Fruit fly (Drosophila melanogaster) whole organism, pupa: ENCODE results near the gene CG43181.
A peak's percentile ranks its signal among the peaks of the same experiment; 100 is the strongest.

Experiments
- CG10348 ChIP-seq: fragments of 200-800 bp; sonication (Bioruptor generic); IDR thresholded peaks from 2 replicates; pipeline ENCODE4 v1.3.6; 2022; ENCODE audit warnings: missing biosample characterization, missing genetic modification characterization
- CG12605 ChIP-seq: fragments of 200-800 bp; sonication (Bioruptor generic); IDR thresholded peaks from 2 replicates; pipeline ENCODE4 v1.3.6; 2022; ENCODE audit warnings: missing biosample characterization, missing genetic modification characterization
- CG13204 ChIP-seq: fragments of 200-800 bp; sonication (Bioruptor generic); optimal IDR thresholded peaks from 2 replicates; lab custom pipeline; 2018; ENCODE audit warnings: missing biosample characterization, mild to moderate bottlenecking, missing genetic modification characterization, moderate library complexity
- CG14655 ChIP-seq: fragments of 200-800 bp; sonication (Bioruptor generic); optimal IDR thresholded peaks from 3 replicates; lab custom pipeline; 2017; ENCODE audit warnings: mild to moderate bottlenecking, missing biosample characterization, missing genetic modification reagents, missing genetic modification characterization
- CG15710 ChIP-seq: fragments of 200-800 bp; sonication (Bioruptor generic); optimal IDR thresholded peaks from 2 replicates; lab custom pipeline; 2018; ENCODE audit warnings: missing biosample characterization, mild to moderate bottlenecking, missing genetic modification characterization, moderate library complexity
- CG17806 ChIP-seq: fragments of 200-800 bp; sonication (Bioruptor generic); optimal IDR thresholded peaks from 2 replicates; lab custom pipeline; 2018; ENCODE audit warnings: missing biosample characterization, mild to moderate bottlenecking, missing genetic modification characterization, moderate library complexity
- CG32121 ChIP-seq: fragments of 200-800 bp; sonication (Bioruptor generic); IDR thresholded peaks from 2 replicates; pipeline ENCODE4 v1.3.6; 2022; ENCODE audit warnings: missing biosample characterization, missing genetic modification characterization
- CG34367 ChIP-seq: fragments of 200-800 bp; sonication (Bioruptor generic); optimal IDR thresholded peaks from 2 replicates; lab custom pipeline; 2018; ENCODE audit warnings: missing biosample characterization, mild to moderate bottlenecking, missing genetic modification characterization
- CG4496 ChIP-seq: fragments of 200-800 bp; sonication (Bioruptor generic); IDR thresholded peaks from 3 replicates; pipeline ENCODE4 v1.3.6; 2022; ENCODE audit warnings: missing biosample characterization, missing genetic modification characterization
- CG8159 ChIP-seq: fragments of 200-800 bp; sonication (Bioruptor generic); optimal IDR thresholded peaks from 3 replicates; lab custom pipeline; 2018; ENCODE audit warnings: missing biosample characterization, mild to moderate bottlenecking, missing genetic modification characterization, moderate library complexity
- CG8301 ChIP-seq: fragments of 200-800 bp; sonication (Bioruptor generic); optimal IDR thresholded peaks from 2 replicates; lab custom pipeline; 2018; ENCODE audit warnings: missing biosample characterization, mild to moderate bottlenecking, missing genetic modification characterization
- CG9948 ChIP-seq: fragments of 200-800 bp; sonication (Bioruptor generic); optimal IDR thresholded peaks from 2 replicates; lab custom pipeline; 2018; ENCODE audit warnings: missing biosample characterization, mild to moderate bottlenecking, missing genetic modification characterization, moderate library complexity
- D1 ChIP-seq: fragments of 200-800 bp; sonication (Bioruptor generic); optimal IDR thresholded peaks from 2 replicates; lab custom pipeline; 2018; ENCODE audit warnings: missing biosample characterization, mild to moderate bottlenecking, missing genetic modification characterization, moderate library complexity
- EcR ChIP-seq: fragments of 200-800 bp; sonication (Bioruptor generic); optimal IDR thresholded peaks from 3 replicates; lab custom pipeline; 2019; ENCODE audit warnings: missing biosample characterization, missing genetic modification characterization, mild to moderate bottlenecking, moderate library complexity, missing genetic modification reagents
- Ets98B ChIP-seq: fragments of 200-800 bp; sonication (Bioruptor generic); IDR thresholded peaks from 2 replicates; pipeline ENCODE4 v1.3.6; 2022; ENCODE audit warnings: missing biosample characterization, missing genetic modification characterization
- Pif1A ChIP-seq: fragments of 200-800 bp; sonication (Bioruptor generic); optimal IDR thresholded peaks from 3 replicates; lab custom pipeline; 2016; ENCODE audit warnings: missing biosample characterization, missing genetic modification characterization
- Pif1B ChIP-seq: fragments of 200-800 bp; sonication (Bioruptor generic); optimal IDR thresholded peaks from 3 replicates; lab custom pipeline; 2016; ENCODE audit warnings: missing biosample characterization, missing genetic modification characterization
- Snoo ChIP-seq: fragments of 200-800 bp; sonication (Bioruptor generic); optimal IDR thresholded peaks from 3 replicates; lab custom pipeline; 2017; ENCODE audit warnings: missing biosample characterization, mild to moderate bottlenecking, missing genetic modification characterization, inconsistent platforms
- fd96Ca ChIP-seq: fragments of 200-800 bp; sonication (Bioruptor generic); IDR thresholded peaks from 3 replicates; pipeline ENCODE4 v1.3.6; 2022; ENCODE audit warnings: missing biosample characterization, missing genetic modification characterization
- gl ChIP-seq: fragments of 200-800 bp; sonication (Bioruptor generic); optimal IDR thresholded peaks from 2 replicates; lab custom pipeline; 2018; ENCODE audit warnings: missing biosample characterization, mild to moderate bottlenecking, missing genetic modification characterization
- rn ChIP-seq: fragments of 200-800 bp; sonication (Bioruptor generic); IDR thresholded peaks from 2 replicates; pipeline ENCODE4 v1.3.6; 2022; ENCODE audit warnings: missing biosample characterization, missing genetic modification characterization

The CG43181 gene

dm6 chrX:342422-343169 is 7.8 kb upstream of the CG43181 start:
- no peak for TF ChIP-seq gl (tag; lab: Kevin White, UChicago)
- no peak; the same call in 1 of the 2 replicates for TF ChIP-seq Ets98B (GFP tag; lab: Robert Waterston, UW)
- TF ChIP-seq CG9948 (tag; lab: Kevin White, UChicago): peak; percentile 63
- TF ChIP-seq EcR (GFP tag; lab: Kevin White, UChicago): peak; percentile 34
- TF ChIP-seq CG8159 (tag; lab: Kevin White, UChicago): peak; percentile 83
- TF ChIP-seq CG17806 (tag; lab: Kevin White, UChicago): peak; percentile 74
- peak; percentile 6 for TF ChIP-seq Snoo (tag; lab: Kevin White, UChicago)
- no peak for TF ChIP-seq rn (GFP tag; lab: Robert Waterston, UW)
- no peak for TF ChIP-seq CG10348 (GFP tag; lab: Robert Waterston, UW)
- peak; percentile 48 for TF ChIP-seq D1
- TF ChIP-seq CG12605 (GFP tag; lab: Robert Waterston, UW): 0 out of 2 replicates have a peak, but pooled peaks have one; percentile 8
- no peak for TF ChIP-seq fd96Ca (GFP tag; lab: Robert Waterston, UW)
- TF ChIP-seq CG4496 (GFP tag; lab: Robert Waterston, UW): 0 out of 3 replicates have a peak, but pooled peaks have one; percentile 19
- TF ChIP-seq CG34367 (tag; lab: Kevin White, UChicago): peak; percentile 54
- peak; percentile 70 for TF ChIP-seq CG15710 (tag; lab: Kevin White, UChicago)
- TF ChIP-seq Pif1A (GFP tag; lab: Kevin White, UChicago): peak; percentile 31
- TF ChIP-seq Pif1B (GFP tag; lab: Kevin White, UChicago): peak; percentile 54
- no peak for TF ChIP-seq CG13204 (GFP tag; lab: Kevin White, UChicago)
- TF ChIP-seq CG14655 (GFP tag; lab: Kevin White, UChicago): peak; percentile 48
- TF ChIP-seq CG32121 (GFP tag; lab: Robert Waterston, UW): peak; percentile 52
- peak; percentile 33 for TF ChIP-seq CG8301 (tag; lab: Kevin White, UChicago)

- peak; percentile 88 for TF ChIP-seq CG32121 (GFP tag; lab: Robert Waterston, UW)
- TF ChIP-seq Ets98B (GFP tag; lab: Robert Waterston, UW): peak; percentile 92
- peak; percentile 80 for TF ChIP-seq CG34367 (tag; lab: Kevin White, UChicago)
- peak; percentile 82 for TF ChIP-seq Pif1A (GFP tag; lab: Kevin White, UChicago)
- TF ChIP-seq D1: peak; percentile 75
- peak; percentile 78 for TF ChIP-seq Pif1B (GFP tag; lab: Kevin White, UChicago)
- TF ChIP-seq Snoo (tag; lab: Kevin White, UChicago): peak; percentile 31
- TF ChIP-seq CG15710 (tag; lab: Kevin White, UChicago): peak; percentile 88
- TF ChIP-seq CG8159 (tag; lab: Kevin White, UChicago): peak; percentile 87
- peak; percentile 84 for TF ChIP-seq CG9948 (tag; lab: Kevin White, UChicago)
- peak; percentile 92 for TF ChIP-seq CG8301 (tag; lab: Kevin White, UChicago)
- TF ChIP-seq CG4496 (GFP tag; lab: Robert Waterston, UW): peak; percentile 95
- peak; percentile 85 for TF ChIP-seq CG17806 (tag; lab: Kevin White, UChicago)
- peak; percentile 61; the same call in 2 of the 3 replicates for TF ChIP-seq fd96Ca (GFP tag; lab: Robert Waterston, UW)
- peak; percentile 84 for TF ChIP-seq CG12605 (GFP tag; lab: Robert Waterston, UW)
- peak; percentile 53 for TF ChIP-seq CG13204 (GFP tag; lab: Kevin White, UChicago)
- peak; percentile 53; the same call in 1 of the 2 replicates for TF ChIP-seq rn (GFP tag; lab: Robert Waterston, UW)
- peak; percentile 63 for TF ChIP-seq EcR (GFP tag; lab: Kevin White, UChicago)
- TF ChIP-seq CG10348 (GFP tag; lab: Robert Waterston, UW): peak; percentile 42; the same call in 1 of the 2 replicates
- peak; percentile 74 for TF ChIP-seq gl (tag; lab: Kevin White, UChicago)
- peak; percentile 93 for TF ChIP-seq CG14655 (GFP tag; lab: Kevin White, UChicago)
These were observed 5.1 kb upstream of the CG43181 start for dm6 chrX:345246-345645.

- TF ChIP-seq CG13204 (GFP tag; lab: Kevin White, UChicago) (no peak), CG14655 (GFP tag; lab: Kevin White, UChicago) (no peak), CG12605 (GFP tag; lab: Robert Waterston, UW) (no peak), Ets98B (GFP tag; lab: Robert Waterston, UW) (no peak), rn (GFP tag; lab: Robert Waterston, UW) (no peak), Pif1B (GFP tag; lab: Kevin White, UChicago) (no peak), CG8159 (tag; lab: Kevin White, UChicago) (no peak), EcR (GFP tag; lab: Kevin White, UChicago) (no peak), CG9948 (tag; lab: Kevin White, UChicago) (no peak), CG34367 (tag; lab: Kevin White, UChicago) (no peak), CG32121 (GFP tag; lab: Robert Waterston, UW) (no peak), gl (tag; lab: Kevin White, UChicago) (no peak), CG17806 (tag; lab: Kevin White, UChicago) (no peak), CG10348 (GFP tag; lab: Robert Waterston, UW) (no peak), CG15710 (tag; lab: Kevin White, UChicago) (no peak), CG4496 (GFP tag; lab: Robert Waterston, UW) (no peak), fd96Ca (GFP tag; lab: Robert Waterston, UW) (no peak)
These were observed 604 bp downstream of the CG43181 start for dm6 chrX:350970-351369.

dm6 chrX:351599-351998 is 1.2 kb downstream of the CG43181 start:
- TF ChIP-seq fd96Ca (GFP tag; lab: Robert Waterston, UW) (no peak), CG10348 (GFP tag; lab: Robert Waterston, UW) (no peak), gl (tag; lab: Kevin White, UChicago) (no peak), EcR (GFP tag; lab: Kevin White, UChicago) (no peak), CG9948 (tag; lab: Kevin White, UChicago) (no peak), CG34367 (tag; lab: Kevin White, UChicago) (no peak), CG12605 (GFP tag; lab: Robert Waterston, UW) (no peak), CG13204 (GFP tag; lab: Kevin White, UChicago) (no peak), CG8159 (tag; lab: Kevin White, UChicago) (no peak), Snoo (tag; lab: Kevin White, UChicago) (no peak), CG17806 (tag; lab: Kevin White, UChicago) (no peak), rn (GFP tag; lab: Robert Waterston, UW) (no peak), Pif1B (GFP tag; lab: Kevin White, UChicago) (no peak), CG14655 (GFP tag; lab: Kevin White, UChicago) (no peak), CG4496 (GFP tag; lab: Robert Waterston, UW) (no peak), CG15710 (tag; lab: Kevin White, UChicago) (no peak), Pif1A (GFP tag; lab: Kevin White, UChicago) (no peak), CG32121 (GFP tag; lab: Robert Waterston, UW) (no peak), D1 (no peak), Ets98B (GFP tag; lab: Robert Waterston, UW) (no peak)
- TF ChIP-seq, all 21 proteins: peak for 0
